Worm (Caenorhabditis elegans): ENCODE measurements around the gene aldo-2.

The aldo-2 gene

DNA sequence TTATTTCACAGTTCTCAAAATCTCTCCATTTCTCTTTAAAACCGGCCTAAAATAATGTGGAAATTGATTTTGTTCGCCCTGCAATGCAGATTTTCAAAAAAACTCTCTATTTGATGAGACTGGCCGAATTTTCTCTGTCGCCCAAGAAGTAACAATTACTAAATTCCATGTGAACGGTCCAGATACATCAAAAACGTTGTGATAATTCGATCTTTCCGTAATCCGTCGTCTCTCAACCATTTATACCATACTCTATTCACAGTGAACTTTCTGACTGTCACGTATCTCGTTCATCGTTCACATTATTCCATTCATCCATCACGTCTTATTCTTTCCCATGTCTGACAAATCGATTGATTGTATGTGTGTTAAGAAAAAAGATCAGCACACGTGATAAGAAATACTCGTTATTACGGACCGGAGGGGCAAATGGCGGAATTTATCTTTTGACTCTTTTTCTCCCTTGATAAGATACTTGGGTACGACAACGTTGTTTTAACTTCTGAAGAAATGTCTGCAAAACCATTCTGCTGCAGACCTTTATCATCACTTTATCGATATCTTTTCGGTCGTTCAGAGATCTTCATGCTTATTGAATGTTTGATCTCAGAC lies 44.7 kb upstream of the aldo-2 start:
- TF ChIP-seq fkh-10 (GFP tag; optimal IDR thresholded peaks at IDR 0.05) = no peak
- TF ChIP-seq hmg-11 (tag; optimal IDR thresholded peaks at IDR 0.05) = no peak
- no peak for TF ChIP-seq unc-39 (tag; optimal IDR thresholded peaks at IDR 0.05)
- TF ChIP-seq nhr-237 (tag; optimal IDR thresholded peaks at IDR 0.05) = no peak
- no peak for TF ChIP-seq ZK546.5 (tag; optimal IDR thresholded peaks at IDR 0.05)
- no peak for TF ChIP-seq lsy-12 (tag; optimal IDR thresholded peaks at IDR 0.05)
- peak; percentile 84 for TF ChIP-seq nhr-23 (tag; optimal IDR thresholded peaks at IDR 0.05)
- no peak for TF ChIP-seq sea-2 (GFP tag; optimal IDR thresholded peaks at IDR 0.05)
- no peak for TF ChIP-seq mdl-1 (tag; optimal IDR thresholded peaks at IDR 0.05)
- no peak for TF ChIP-seq ztf-4 (tag; optimal IDR thresholded peaks at IDR 0.05)
- no peak for TF ChIP-seq mml-1 (tag; optimal IDR thresholded peaks at IDR 0.05)
- no peak for TF ChIP-seq nhr-12 (tag; optimal IDR thresholded peaks at IDR 0.05)
- TF ChIP-seq ceh-82 (tag; optimal IDR thresholded peaks at IDR 0.05) = no peak
- TF ChIP-seq egl-5 (tag; optimal IDR thresholded peaks at IDR 0.05) = no peak
- no peak for TF ChIP-seq lin-39 (tag; optimal IDR thresholded peaks at IDR 0.05)
- no peak for TF ChIP-seq nhr-11 (tag; optimal IDR thresholded peaks at IDR 0.05)
- no peak for TF ChIP-seq R02D3.7 (tag; optimal IDR thresholded peaks at IDR 0.05)
- TF ChIP-seq ztf-11 (tag; optimal IDR thresholded peaks at IDR 0.05) = no peak
- no peak for TF ChIP-seq snpc-4 (tag; optimal IDR thresholded peaks at IDR 0.05)
- no peak for TF ChIP-seq daf-12 (tag; optimal IDR thresholded peaks at IDR 0.05)
- TF ChIP-seq fos-1 (tag; optimal IDR thresholded peaks at IDR 0.05) = no peak
- peak; percentile 92 for TF ChIP-seq nhr-43 (tag; optimal IDR thresholded peaks at IDR 0.05; ENCODE audit: poor library complexity, severe bottlenecking)
- no peak for TF ChIP-seq egl-27 (tag; optimal IDR thresholded peaks at IDR 0.05)
- TF ChIP-seq nhr-76 (tag; optimal IDR thresholded peaks at IDR 0.05) = no peak
- no peak for TF ChIP-seq lin-15B (tag; optimal IDR thresholded peaks at IDR 0.05)
- TF ChIP-seq elt-3 (tag; optimal IDR thresholded peaks at IDR 0.05) = peak in 2 of 3 experiments; percentile 89 to 92
- no peak for TF ChIP-seq elt-2 (tag; optimal IDR thresholded peaks at IDR 0.05)
- no peak for TF ChIP-seq pqm-1 (tag; optimal IDR thresholded peaks at IDR 0.05)
- TF ChIP-seq nhr-67 (tag; optimal IDR thresholded peaks at IDR 0.05) = no peak
- no peak for TF ChIP-seq unc-62 (GFP tag; optimal IDR thresholded peaks at IDR 0.05)
- TF ChIP-seq ceh-28 (tag; optimal IDR thresholded peaks at IDR 0.05) = no peak
- no peak for TF ChIP-seq pha-4 (tag; optimal IDR thresholded peaks at IDR 0.05)
- no peak for TF ChIP-seq jun-1 (tag; optimal IDR thresholded peaks at IDR 0.05)
- TF ChIP-seq tbx-2 (tag; optimal IDR thresholded peaks at IDR 0.05) = peak; percentile 13
- no peak for TF ChIP-seq skn-1 (tag; optimal IDR thresholded peaks at IDR 0.05)
- no peak for TF ChIP-seq ceh-9 (tag; optimal IDR thresholded peaks at IDR 0.05)
- peak; percentile 80 for TF ChIP-seq nhr-25 (tag; optimal IDR thresholded peaks at IDR 0.05)
- TF ChIP-seq nhr-77 (tag; optimal IDR thresholded peaks at IDR 0.05) = no peak
- no peak for TF ChIP-seq fkh-2 (tag; optimal IDR thresholded peaks at IDR 0.05)
- TF ChIP-seq ceh-16 (tag; optimal IDR thresholded peaks at IDR 0.05) = no peak
- no peak for TF ChIP-seq nfya-1 (tag; optimal IDR thresholded peaks at IDR 0.05; ENCODE audit: insufficient read depth)
- no peak for TF ChIP-seq eor-1 (tag; optimal IDR thresholded peaks at IDR 0.05)
- TF ChIP-seq aly-2 (tag; optimal IDR thresholded peaks at IDR 0.05) = no peak
- TF ChIP-seq ama-1 (optimal IDR thresholded peaks at IDR 0.05) = peak; percentile 66
- TF ChIP-seq zag-1 (tag; optimal IDR thresholded peaks at IDR 0.05) = no peak
- no peak for TF ChIP-seq nhr-28 (tag; optimal IDR thresholded peaks at IDR 0.05)
- no peak for TF ChIP-seq elt-1 (tag; optimal IDR thresholded peaks at IDR 0.05)

All from whole organism, L3 larva.